Worm (Caenorhabditis elegans) whole organism, L2 larva: Measurements from ENCODE around the gene C26G2.2.

ENCODE experiments used
- C34F6.9 ChIP-seq: fragments of 150-350 bp; optimal IDR thresholded peaks from 2 replicates; lab custom pipeline; 2014; ENCODE audit warnings: missing biosample characterization, missing genetic modification characterization
- F13H6.1 ChIP-seq: sonication (generic microtip); optimal IDR thresholded peaks from 2 replicates; lab custom pipeline; 2016; ENCODE audit warnings: missing genetic modification characterization, missing compliant biosample characterization
- R02D3.7 ChIP-seq: fragments of 150-350 bp; optimal IDR thresholded peaks from 2 replicates; lab custom pipeline; 2014; ENCODE audit warnings: missing biosample characterization, missing genetic modification characterization
- Y55F3AM.14 ChIP-seq: fragments of 200-800 bp; sonication (Bioruptor generic); optimal IDR thresholded peaks from 2 replicates; lab custom pipeline; 2018; ENCODE audit warnings: mild to moderate bottlenecking, missing genetic modification characterization, missing compliant biosample characterization
- alr-1 ChIP-seq: fragments of 150-350 bp; optimal IDR thresholded peaks from 2 replicates; lab custom pipeline; 2014; ENCODE audit warnings: missing biosample characterization, missing genetic modification characterization
- blmp-1 ChIP-seq: sonication (generic microtip); optimal IDR thresholded peaks from 2 replicates; lab custom pipeline; 2017; ENCODE audit warnings: missing genetic modification characterization, mild to moderate bottlenecking, missing compliant biosample characterization, antibody characterized with exemption, moderate library complexity; ENCODE audit not compliant: insufficient read depth
- ceh-16 ChIP-seq: fragments of 150-350 bp; optimal IDR thresholded peaks from 2 replicates; lab custom pipeline; 2014; ENCODE audit warnings: missing biosample characterization, missing genetic modification characterization
- crh-2 ChIP-seq: sonication (generic microtip); optimal IDR thresholded peaks from 2 replicates; lab custom pipeline; 2017; ENCODE audit warnings: missing biosample characterization, missing genetic modification characterization
- dmd-4 ChIP-seq: sonication (generic microtip); optimal IDR thresholded peaks from 2 replicates; lab custom pipeline; 2017; ENCODE audit warnings: missing biosample characterization, missing genetic modification characterization
- egl-27 ChIP-seq: sonication (generic microtip); optimal IDR thresholded peaks from 3 replicates; lab custom pipeline; 2017; ENCODE audit warnings: missing biosample characterization, missing genetic modification reagents, missing genetic modification characterization
- elt-3 ChIP-seq: sonication (generic microtip); optimal IDR thresholded peaks from 2 replicates; lab custom pipeline; 2017; ENCODE audit warnings: missing biosample characterization, missing genetic modification characterization
- fos-1 ChIP-seq: fragments of 150-350 bp; optimal IDR thresholded peaks from 2 replicates; lab custom pipeline; 2014; ENCODE audit warnings: missing biosample characterization, missing genetic modification characterization
- gmeb-1 ChIP-seq: fragments of 150-350 bp; optimal IDR thresholded peaks from 2 replicates; lab custom pipeline; 2014; ENCODE audit warnings: missing biosample characterization, missing genetic modification characterization
- lin-13 ChIP-seq: fragments of 150-350 bp; optimal IDR thresholded peaks from 2 replicates; lab custom pipeline; 2014; ENCODE audit warnings: missing biosample characterization, missing genetic modification reagents, missing genetic modification characterization
- lsy-2 ChIP-seq, 2 experiments: fragments of 150-350 bp in 1 of 2; sonication (generic microtip) in 1 of 2; optimal IDR thresholded peaks; 2 replicates each; lab custom pipeline; 2014 to 2017; ENCODE audit warnings: missing biosample characterization in 2 of 2, missing genetic modification characterization in 2 of 2
- mab-5 ChIP-seq: fragments of 150-350 bp; optimal IDR thresholded peaks from 2 replicates; lab custom pipeline; 2014; ENCODE audit warnings: missing biosample characterization, missing genetic modification characterization
- mbf-1 ChIP-seq: sonication (generic microtip); optimal IDR thresholded peaks from 2 replicates; lab custom pipeline; 2017; ENCODE audit warnings: missing biosample characterization, missing genetic modification characterization
- mdl-1 ChIP-seq, 2 experiments: fragments of 150-350 bp in 1 of 2; sonication (generic microtip) in 1 of 2; optimal IDR thresholded peaks; 2 replicates each; lab custom pipeline; 2017; ENCODE audit warnings: missing biosample characterization in 2 of 2, missing genetic modification characterization in 2 of 2
- nhr-11 ChIP-seq: fragments of 150-350 bp; optimal IDR thresholded peaks from 2 replicates; lab custom pipeline; 2014; ENCODE audit warnings: missing biosample characterization, missing genetic modification characterization
- nhr-12 ChIP-seq: fragments of 150-350 bp; optimal IDR thresholded peaks from 2 replicates; lab custom pipeline; 2014; ENCODE audit warnings: missing biosample characterization, missing genetic modification characterization
- nhr-129 ChIP-seq: fragments of 150-350 bp; optimal IDR thresholded peaks from 2 replicates; lab custom pipeline; 2014; ENCODE audit warnings: missing biosample characterization, missing genetic modification characterization
- nhr-21 ChIP-seq: fragments of 150-350 bp; optimal IDR thresholded peaks from 2 replicates; lab custom pipeline; 2014; ENCODE audit warnings: missing biosample characterization, missing genetic modification characterization
- nhr-23 ChIP-seq: fragments of 150-350 bp; optimal IDR thresholded peaks from 2 replicates; lab custom pipeline; 2014; ENCODE audit warnings: missing biosample characterization, missing genetic modification reagents, missing genetic modification characterization
- nhr-25 ChIP-seq: fragments of 150-350 bp; sonication (generic microtip); optimal IDR thresholded peaks from 3 replicates; lab custom pipeline; 2014; ENCODE audit warnings: missing biosample characterization, missing genetic modification characterization
- nhr-6 ChIP-seq: fragments of 150-350 bp; optimal IDR thresholded peaks from 2 replicates; lab custom pipeline; 2014; ENCODE audit warnings: missing biosample characterization, missing genetic modification characterization
- peb-1 ChIP-seq: fragments of 150-350 bp; optimal IDR thresholded peaks from 2 replicates; lab custom pipeline; 2014; ENCODE audit warnings: missing biosample characterization, missing genetic modification characterization
- sem-4 ChIP-seq: fragments of 150-350 bp; optimal IDR thresholded peaks from 2 replicates; lab custom pipeline; 2014; ENCODE audit warnings: missing biosample characterization, missing genetic modification reagents, missing genetic modification characterization
- skn-1 ChIP-seq: sonication (generic microtip); optimal IDR thresholded peaks from 2 replicates; lab custom pipeline; 2017; ENCODE audit warnings: missing biosample characterization, missing genetic modification characterization
- sma-3 ChIP-seq: sonication (generic microtip); optimal IDR thresholded peaks from 2 replicates; lab custom pipeline; 2016; ENCODE audit warnings: missing genetic modification reagents, missing genetic modification characterization, missing compliant biosample characterization
- snpc-4 ChIP-seq: fragments of 150-350 bp; optimal IDR thresholded peaks from 2 replicates; lab custom pipeline; 2014; ENCODE audit warnings: missing biosample characterization, missing genetic modification characterization
- unc-39 ChIP-seq: fragments of 150-350 bp; optimal IDR thresholded peaks from 2 replicates; lab custom pipeline; 2014; ENCODE audit warnings: missing biosample characterization, missing genetic modification characterization
- unc-55 ChIP-seq: fragments of 150-350 bp; sonication (generic microtip); optimal IDR thresholded peaks from 3 replicates; lab custom pipeline; 2014; ENCODE audit warnings: missing biosample characterization, missing genetic modification reagents, missing genetic modification characterization
- zag-1 ChIP-seq: fragments of 150-350 bp; optimal IDR thresholded peaks from 2 replicates; lab custom pipeline; 2014; ENCODE audit warnings: missing biosample characterization, missing genetic modification characterization
- ztf-1 ChIP-seq: fragments of 200-800 bp; sonication (Bioruptor generic); conservative IDR thresholded peaks from 2 replicates; pipeline ENCODE4 v1.3.6; 2022; ENCODE audit warnings: missing genetic modification characterization, missing compliant biosample characterization
- ztf-4 ChIP-seq: fragments of 150-350 bp; optimal IDR thresholded peaks from 2 replicates; lab custom pipeline; 2014; ENCODE audit warnings: missing biosample characterization, missing genetic modification characterization

C26G2.2 gene

DNA sequence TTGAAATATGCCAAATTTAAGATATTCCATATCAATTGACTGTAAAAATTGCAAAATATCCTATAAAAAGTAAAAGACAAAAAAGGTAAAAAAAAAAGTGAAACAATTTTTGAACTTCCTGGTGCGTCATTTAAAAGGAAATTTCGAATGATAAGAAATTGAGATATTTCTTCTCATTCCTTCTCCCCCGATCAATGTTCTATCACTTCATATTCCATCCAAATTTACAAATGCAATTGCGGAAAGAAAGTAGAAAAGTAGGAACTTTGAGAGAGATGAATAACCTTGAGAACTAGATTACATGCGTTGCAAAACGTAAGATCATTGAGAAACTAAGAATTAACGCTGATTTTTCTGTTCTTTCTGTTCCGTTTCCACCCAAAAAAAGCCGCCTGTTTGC lies 45.5 kb downstream of the C26G2.2 start:
- TF ChIP-seq elt-3 (tag; lab: Kevin White, UChicago) (no peak), ceh-16 (tag; lab: Kevin White, UChicago) (no peak), peb-1 (tag; lab: Kevin White, UChicago) (no peak), fos-1 (peak; percentile 61), blmp-1 (tag; lab: Kevin White, UChicago) (peak; percentile 64)
- TF ChIP-seq, all 48 proteins: peak for 2

DNA sequence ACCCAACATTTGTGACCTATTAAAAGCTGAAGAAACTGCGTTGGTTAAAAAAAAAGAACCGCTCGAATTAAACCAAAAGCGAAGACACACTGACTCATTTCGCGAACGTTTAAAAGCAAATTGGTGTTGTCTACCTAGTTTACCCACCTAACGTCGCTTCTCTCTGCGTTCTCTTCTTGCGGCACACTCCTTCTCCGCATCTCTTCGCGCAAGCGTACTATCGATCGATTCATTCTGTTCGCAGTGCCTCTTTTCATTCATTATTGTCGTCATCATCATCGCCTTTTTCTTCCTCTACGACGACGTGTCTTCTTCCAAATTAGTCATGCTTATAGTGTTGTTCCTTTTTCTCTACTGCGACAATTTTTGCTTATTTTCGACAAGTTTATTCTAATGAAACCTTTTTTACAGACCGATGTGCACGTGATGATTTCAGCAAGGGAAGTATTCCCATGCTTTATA lies 47.1 kb downstream of the C26G2.2 start, which contains the start of gene atrn-1:
atrn-1 (plus strand) TSS at position 412 of the 462 bp plus-strand sequence.
- TF ChIP-seq nhr-129 (peak; percentile 8), zag-1 (tag; lab: Kevin White, UChicago) (no peak), F13H6.1 (tag; lab: Kevin White, UChicago) (no peak), fos-1 (peak; percentile 54), nhr-21 (no peak), C34F6.9 (tag; lab: Kevin White, UChicago) (peak; percentile 64), nhr-23 (tag; lab: Kevin White, UChicago) (no peak), skn-1 (tag; lab: Kevin White, UChicago) (no peak), lsy-2 (tag; optimal IDR thresholded peaks at IDR 0.05; lab: Kevin White, UChicago) (no peak), unc-55 (GFP tag; lab: Kevin White, UChicago) (peak; percentile 14), mab-5 (tag; lab: Kevin White, UChicago) (no peak), sma-3 (GFP tag; lab: Kevin White, UChicago) (peak; percentile 20), crh-2 (tag; lab: Kevin White, UChicago) (peak; percentile 11), dmd-4 (tag; lab: Kevin White, UChicago) (no peak), gmeb-1 (tag; lab: Kevin White, UChicago) (no peak), Y55F3AM.14 (GFP tag; lab: Kevin White, UChicago) (no peak), snpc-4 (tag; lab: Kevin White, UChicago) (no peak), ztf-1 (no peak), sem-4 (tag; lab: Kevin White, UChicago) (peak; percentile 17), nhr-25 (tag; lab: Kevin White, UChicago) (no peak)

DNA sequence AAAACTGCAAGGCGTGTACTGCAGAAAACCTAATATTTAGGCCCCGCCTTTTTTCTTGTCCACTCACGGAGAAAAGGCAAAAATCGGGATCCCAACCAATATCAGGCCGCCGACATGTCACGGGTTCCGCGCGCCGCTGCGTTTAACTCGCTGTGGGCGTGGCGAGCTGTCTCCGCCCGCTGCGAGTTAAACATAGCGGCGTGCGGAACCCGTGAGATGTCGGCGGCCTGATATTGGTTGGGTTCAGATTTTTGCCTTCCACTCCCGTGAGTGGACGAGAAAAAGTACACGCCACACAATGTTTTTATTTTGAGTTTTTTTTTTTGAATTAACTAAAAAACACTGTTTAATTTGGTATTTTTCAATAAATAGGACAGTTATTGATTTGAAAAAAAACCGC lies 51.3 kb downstream of the C26G2.2 start:
- TF ChIP-seq sma-3 (GFP tag; lab: Kevin White, UChicago), result no peak
- no peak for TF ChIP-seq unc-39
- no peak for TF ChIP-seq egl-27 (tag; lab: Kevin White, UChicago)
- TF ChIP-seq lin-13 (GFP tag; lab: Kevin White, UChicago), result no peak
- TF ChIP-seq snpc-4 (tag; lab: Kevin White, UChicago), result peak; percentile 5
- no peak for TF ChIP-seq blmp-1 (tag; lab: Kevin White, UChicago)
- TF ChIP-seq ceh-16 (tag; lab: Kevin White, UChicago), result no peak

DNA sequence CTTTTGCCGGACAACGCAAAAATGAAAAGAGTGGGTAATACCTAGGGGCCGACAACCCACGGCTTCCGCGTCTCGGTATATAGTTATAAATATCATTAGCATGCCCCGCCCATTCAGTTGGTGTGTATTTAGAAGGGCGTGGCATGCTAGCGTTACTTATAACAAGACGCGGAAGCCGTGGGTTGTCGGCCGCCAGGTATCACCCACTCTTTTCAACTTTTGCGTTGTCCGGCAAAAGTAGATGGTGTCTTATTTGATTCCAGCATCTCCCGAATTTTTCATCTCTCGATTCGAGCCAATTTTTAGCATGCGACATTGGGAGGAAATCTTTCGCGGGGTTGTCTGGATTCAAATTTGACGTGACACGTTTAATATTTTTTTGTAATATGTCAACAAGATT lies 53.7 kb downstream of the C26G2.2 start:
- no peak for TF ChIP-seq lsy-2 (tag; optimal IDR thresholded peaks at IDR 0.05; lab: Kevin White, UChicago)
- TF ChIP-seq Y55F3AM.14 (GFP tag; lab: Kevin White, UChicago), result no peak
- no peak for TF ChIP-seq nhr-11 (tag; lab: Kevin White, UChicago)
- no peak for TF ChIP-seq egl-27 (tag; lab: Kevin White, UChicago)
- no peak for TF ChIP-seq F13H6.1 (tag; lab: Kevin White, UChicago)
- no peak for TF ChIP-seq ztf-1
- TF ChIP-seq ztf-4 (tag; lab: Kevin White, UChicago), result no peak
- TF ChIP-seq lin-13 (GFP tag; lab: Kevin White, UChicago), result no peak
- TF ChIP-seq mbf-1 (tag; lab: Kevin White, UChicago), result no peak
- TF ChIP-seq mdl-1 (tag; optimal IDR thresholded peaks at IDR 0.05; lab: Kevin White, UChicago), result no peak
- no peak for TF ChIP-seq nhr-12 (tag; lab: Kevin White, UChicago)
- no peak for TF ChIP-seq skn-1 (tag; lab: Kevin White, UChicago)
- no peak for TF ChIP-seq peb-1 (tag; lab: Kevin White, UChicago)
- TF ChIP-seq nhr-6 (tag; lab: Kevin White, UChicago), result no peak
- no peak for TF ChIP-seq alr-1 (tag; lab: Kevin White, UChicago)
- no peak for TF ChIP-seq R02D3.7 (tag; lab: Kevin White, UChicago)
- TF ChIP-seq crh-2 (tag; lab: Kevin White, UChicago), result no peak
